Worm (Caenorhabditis elegans): Measurements from ENCODE around the gene F44B9.2.

The F44B9.2 gene

ce11 chrIII:7996353-7996752, 25.9 kb upstream of the F44B9.2 start, which contains the start of gene npr-17:
Gene npr-17, minus strand, starts transcription at chrIII:7996453.
- TF ChIP-seq somi-1 (GFP tag; optimal IDR thresholded peaks at IDR 0.05) (no peak), tbx-9 (tag; optimal IDR thresholded peaks at IDR 0.05; ENCODE audit: borderline replicate concordance) (no peak), lin-35 (GFP tag; optimal IDR thresholded peaks at IDR 0.05) (no peak), hlh-26 (GFP tag; conservative IDR thresholded peaks at IDR 0.05) (no peak), sdz-38 (tag; optimal IDR thresholded peaks at IDR 0.05) (no peak), lag-1 (GFP tag; IDR thresholded peaks at IDR 0.05) (no peak), madf-3 (GFP tag; IDR thresholded peaks at IDR 0.05) (no peak), nhr-179 (tag; optimal IDR thresholded peaks at IDR 0.05) (no peak), ztf-18 (tag; optimal IDR thresholded peaks at IDR 0.05) (no peak), lir-1 (GFP tag; conservative IDR thresholded peaks at IDR 0.05) (no peak), Y53G8AR.9 (GFP tag; conservative IDR thresholded peaks at IDR 0.05) (no peak), gei-17 (GFP tag; optimal IDR thresholded peaks at IDR 0.05) (no peak), mel-28 (tag; optimal IDR thresholded peaks at IDR 0.05; ENCODE audit: borderline replicate concordance) (no peak), rpc-1 (optimal IDR thresholded peaks at IDR 0.05) (no peak), rpc-1 (tag; optimal IDR thresholded peaks at IDR 0.05) (no peak), lsl-1 (GFP tag; optimal IDR thresholded peaks at IDR 0.05) (no peak), B0336.3 (GFP tag; IDR thresholded peaks at IDR 0.05) (no peak), ccch-3 (GFP tag; optimal IDR thresholded peaks at IDR 0.05) (no peak), F22D6.2 (tag; optimal IDR thresholded peaks at IDR 0.05) (no peak), ceh-100 (GFP tag; IDR thresholded peaks at IDR 0.05) (no peak), die-1 (tag; optimal IDR thresholded peaks at IDR 0.05) (no peak)

ce11 chrIII:7997447-7998046, 24.7 kb upstream of the F44B9.2 start:
- TF ChIP-seq lin-40 (tag; optimal IDR thresholded peaks at IDR 0.05) (no peak), snpc-4 (GFP tag; optimal IDR thresholded peaks at IDR 0.05) (no peak), snpc-4 (tag; optimal IDR thresholded peaks at IDR 0.05) (peak in 2 of 4 experiments; percentile 77 to 89), ztf-25 (GFP tag; IDR thresholded peaks at IDR 0.05) (no peak), hmg-1.2 (GFP tag; IDR thresholded peaks at IDR 0.05) (peak; percentile 48; the same call in 1 of the 2 replicates), rcor-1 (GFP tag; IDR thresholded peaks at IDR 0.05) (no peak), snpc-1.1 (tag; optimal IDR thresholded peaks at IDR 0.05; ENCODE audit: insufficient read depth) (peak; percentile 61)

ce11 chrIII:8001557-8001956, 20.7 kb upstream of the F44B9.2 start:
- TF ChIP-seq ama-1 (optimal IDR thresholded peaks at IDR 0.05) (no peak), ama-1 (GFP tag; optimal IDR thresholded peaks at IDR 0.05) (no peak), Y53F4B.3 (GFP tag; IDR thresholded peaks at IDR 0.05) (no peak), madf-8 (GFP tag; conservative IDR thresholded peaks at IDR 0.05) (no peak), bed-1 (GFP tag; IDR thresholded peaks at IDR 0.05) (no peak), ccch-3 (GFP tag; optimal IDR thresholded peaks at IDR 0.05) (no peak), ztf-18 (tag; optimal IDR thresholded peaks at IDR 0.05) (no peak), rpc-1 (optimal IDR thresholded peaks at IDR 0.05) (no peak), rpc-1 (tag; optimal IDR thresholded peaks at IDR 0.05) (no peak), hsf-1 (GFP tag; IDR thresholded peaks at IDR 0.05) (no peak), mel-28 (tag; optimal IDR thresholded peaks at IDR 0.05; ENCODE audit: borderline replicate concordance) (no peak), bed-2 (GFP tag; IDR thresholded peaks at IDR 0.05) (no peak), zfh-2 (GFP tag; conservative IDR thresholded peaks at IDR 0.05) (no peak), ekl-4 (GFP tag; IDR thresholded peaks at IDR 0.05) (no peak), lin-54 (GFP tag; optimal IDR thresholded peaks at IDR 0.05) (no peak)

Data from whole organism, young adult.